Fruit fly (Drosophila melanogaster) whole organism, adult: ENCODE data around the gene CG12069.
A peak's percentile ranks its signal among the peaks of the same experiment; 100 is the strongest.

Source experiments
- CG11617 ChIP-seq: fragments of 200-800 bp; sonication (Bioruptor generic); optimal IDR thresholded peaks from 2 replicates; lab custom pipeline; 2017; ENCODE audit warnings: mild to moderate bottlenecking, missing biosample characterization, missing genetic modification reagents, missing genetic modification characterization
- CG12768 ChIP-seq: fragments of 200-800 bp; sonication (Bioruptor generic); optimal IDR thresholded peaks from 2 replicates; lab custom pipeline; 2017; ENCODE audit warnings: missing biosample characterization, missing genetic modification characterization, mild to moderate bottlenecking, moderate library complexity, missing genetic modification reagents
- CG14711 ChIP-seq: fragments of 200-800 bp; sonication (Bioruptor generic); optimal IDR thresholded peaks from 2 replicates; lab custom pipeline; 2018; ENCODE audit warnings: missing biosample characterization, mild to moderate bottlenecking, missing genetic modification characterization, moderate library complexity
- CG1620 ChIP-seq: fragments of 200-800 bp; sonication (Bioruptor generic); optimal IDR thresholded peaks from 2 replicates; lab custom pipeline; 2016; ENCODE audit warnings: missing biosample characterization, missing genetic modification characterization
- CG33017 ChIP-seq: fragments of 200-800 bp; sonication (Bioruptor generic); optimal IDR thresholded peaks from 2 replicates; lab custom pipeline; 2018; ENCODE audit warnings: missing biosample characterization, mild to moderate bottlenecking, missing genetic modification characterization, moderate library complexity
- CG5204 ChIP-seq: fragments of 200-800 bp; sonication (Bioruptor generic); optimal IDR thresholded peaks from 2 replicates; lab custom pipeline; 2016; ENCODE audit warnings: missing biosample characterization, missing genetic modification characterization
- CG7045 ChIP-seq: fragments of 200-800 bp; sonication (Bioruptor generic); optimal IDR thresholded peaks from 2 replicates; lab custom pipeline; 2017; ENCODE audit warnings: missing biosample characterization, mild to moderate bottlenecking, missing genetic modification characterization
- CG7101 ChIP-seq: fragments of 200-800 bp; sonication (Bioruptor generic); optimal IDR thresholded peaks from 2 replicates; lab custom pipeline; 2018; ENCODE audit warnings: missing biosample characterization, mild to moderate bottlenecking, missing genetic modification characterization, moderate library complexity
- Clk ChIP-seq: fragments of 200-800 bp; sonication (Bioruptor generic); optimal IDR thresholded peaks from 2 replicates; lab custom pipeline; 2017; ENCODE audit warnings: missing biosample characterization, missing genetic modification characterization
- Crg-1 ChIP-seq: fragments of 200-800 bp; sonication (Bioruptor generic); optimal IDR thresholded peaks from 2 replicates; lab custom pipeline; 2016; ENCODE audit warnings: missing biosample characterization, missing genetic modification characterization
- Hr96 ChIP-seq: fragments of 200-800 bp; sonication (Bioruptor generic); optimal IDR thresholded peaks from 2 replicates; lab custom pipeline; 2016; ENCODE audit warnings: missing biosample characterization, missing genetic modification characterization
- Mnt ChIP-seq: fragments of 200-800 bp; sonication (Bioruptor generic); optimal IDR thresholded peaks from 2 replicates; lab custom pipeline; 2016; ENCODE audit warnings: missing biosample characterization, mild to moderate bottlenecking, missing genetic modification characterization
- bab1 ChIP-seq: fragments of 200-800 bp; sonication (Bioruptor generic); optimal IDR thresholded peaks from 3 replicates; lab custom pipeline; 2019; ENCODE audit warnings: missing biosample characterization, mild to moderate bottlenecking, missing genetic modification characterization, moderate library complexity
- cic ChIP-seq: fragments of 200-800 bp; sonication (Bioruptor generic); optimal IDR thresholded peaks from 2 replicates; lab custom pipeline; 2017; ENCODE audit warnings: missing biosample characterization, mild to moderate bottlenecking, missing genetic modification characterization, moderate library complexity
- cnc ChIP-seq, 2 experiments: fragments of >200 bp; optimal IDR thresholded peaks; 2 replicates each; lab custom pipeline; 2017
- kay ChIP-seq: fragments of 200-800 bp; sonication (Bioruptor generic); peaks from one replicate; lab custom pipeline; 2016; ENCODE audit warnings: missing biosample characterization, missing genetic modification characterization, borderline replicate concordance
- ovo ChIP-seq: fragments of 200-800 bp; sonication (Bioruptor generic); optimal IDR thresholded peaks from 2 replicates; lab custom pipeline; 2016; ENCODE audit warnings: missing biosample characterization, missing genetic modification characterization
- pad ChIP-seq: fragments of 200-800 bp; sonication (Bioruptor generic); optimal IDR thresholded peaks from 3 replicates; lab custom pipeline; 2017; ENCODE audit warnings: missing biosample characterization, missing genetic modification characterization, mild to moderate bottlenecking, moderate library complexity, missing genetic modification reagents
- tj ChIP-seq: fragments of 200-800 bp; sonication (Bioruptor generic); optimal IDR thresholded peaks from 3 replicates; lab custom pipeline; 2017; ENCODE audit warnings: missing biosample characterization, mild to moderate bottlenecking, missing genetic modification characterization, moderate library complexity

Gene CG12069

dm6 chr3R:30689653-30690052 is 5.6 kb downstream of the CG12069 start:
- TF ChIP-seq CG12768 (GFP tag; lab: Kevin White, UChicago): no peak
- TF ChIP-seq Hr96 (GFP tag; lab: Kevin White, UChicago): no peak
- TF ChIP-seq ovo (GFP tag; lab: Kevin White, UChicago): no peak
- TF ChIP-seq kay (GFP tag; lab: Kevin White, UChicago): no peak
- no peak for TF ChIP-seq CG7045 (GFP tag; lab: Kevin White, UChicago)
- no peak for TF ChIP-seq CG1620 (GFP tag; lab: Kevin White, UChicago)
- TF ChIP-seq cic (GFP tag; lab: Kevin White, UChicago): no peak
- TF ChIP-seq bab1 (GFP tag; lab: Kevin White, UChicago): no peak
- TF ChIP-seq CG5204 (GFP tag; lab: Kevin White, UChicago): no peak
- no peak for TF ChIP-seq Clk (GFP tag; lab: Kevin White, UChicago)
- no peak for TF ChIP-seq cnc (optimal IDR thresholded peaks at IDR 0.05; lab: Kevin White, UChicago)
- TF ChIP-seq CG11617 (GFP tag; lab: Kevin White, UChicago): no peak
- TF ChIP-seq CG14711 (tag; lab: Kevin White, UChicago): no peak
- TF ChIP-seq CG33017 (tag; lab: Kevin White, UChicago): no peak
- TF ChIP-seq Mnt: no peak
- no peak for TF ChIP-seq Crg-1
- no peak for TF ChIP-seq tj
- TF ChIP-seq pad (GFP tag; lab: Kevin White, UChicago): no peak

dm6 chr3R:30649661-30650060 is 45.6 kb downstream of the CG12069 start, which contains the start of gene CG34433:
Gene CG34433 (plus strand): TSS chr3R:30649961.
- TF ChIP-seq kay (GFP tag; lab: Kevin White, UChicago): peak; percentile 16
- no peak for TF ChIP-seq Clk (GFP tag; lab: Kevin White, UChicago)
- TF ChIP-seq CG14711 (tag; lab: Kevin White, UChicago): no peak
- TF ChIP-seq ovo (GFP tag; lab: Kevin White, UChicago): no peak
- TF ChIP-seq CG7101 (tag; lab: Kevin White, UChicago): no peak
- TF ChIP-seq CG12768 (GFP tag; lab: Kevin White, UChicago): no peak
- no peak for TF ChIP-seq CG33017 (tag; lab: Kevin White, UChicago)

- TF ChIP-seq CG12768 (GFP tag; lab: Kevin White, UChicago) (no peak), CG14711 (tag; lab: Kevin White, UChicago) (no peak), CG7045 (GFP tag; lab: Kevin White, UChicago) (no peak), CG11617 (GFP tag; lab: Kevin White, UChicago) (no peak), bab1 (GFP tag; lab: Kevin White, UChicago) (no peak), pad (GFP tag; lab: Kevin White, UChicago) (no peak)
These were observed 46.4 kb downstream of the CG12069 start, which contains the start of gene CG34432 for dm6 chr3R:30648851-30649250. Gene CG34432 (plus strand): TSS chr3R:30649151.

dm6 chr3R:30648451-30648850 is 46.8 kb downstream of the CG12069 start, which contains the start of gene PH4alphaPV:
Gene PH4alphaPV (minus strand): TSS chr3R:30648551.
- no peak for TF ChIP-seq cic (GFP tag; lab: Kevin White, UChicago)
- TF ChIP-seq ovo (GFP tag; lab: Kevin White, UChicago): no peak
- no peak for TF ChIP-seq Hr96 (GFP tag; lab: Kevin White, UChicago)
- TF ChIP-seq CG5204 (GFP tag; lab: Kevin White, UChicago): no peak
- TF ChIP-seq CG11617 (GFP tag; lab: Kevin White, UChicago): no peak
- TF ChIP-seq CG7101 (tag; lab: Kevin White, UChicago): no peak
- TF ChIP-seq CG7045 (GFP tag; lab: Kevin White, UChicago): no peak
- TF ChIP-seq CG1620 (GFP tag; lab: Kevin White, UChicago): no peak
- TF ChIP-seq Crg-1: no peak
- no peak for TF ChIP-seq CG33017 (tag; lab: Kevin White, UChicago)

dm6 chr3R:30645780-30646179 is 49.5 kb downstream of the CG12069 start, which contains the start of gene CG31013:
Gene CG31013 (minus strand): TSS chr3R:30645880.
- TF ChIP-seq CG7101 (tag; lab: Kevin White, UChicago): no peak
- TF ChIP-seq cnc (optimal IDR thresholded peaks at IDR 0.05; lab: Kevin White, UChicago): no peak
- TF ChIP-seq CG7045 (GFP tag; lab: Kevin White, UChicago): no peak
- no peak for TF ChIP-seq pad (GFP tag; lab: Kevin White, UChicago)
- TF ChIP-seq ovo (GFP tag; lab: Kevin White, UChicago): no peak
- TF ChIP-seq tj: no peak
- no peak for TF ChIP-seq CG12768 (GFP tag; lab: Kevin White, UChicago)
- no peak for TF ChIP-seq CG14711 (tag; lab: Kevin White, UChicago)
- TF ChIP-seq bab1 (GFP tag; lab: Kevin White, UChicago): no peak
- TF ChIP-seq kay (GFP tag; lab: Kevin White, UChicago): no peak
- TF ChIP-seq Mnt: no peak
- no peak for TF ChIP-seq Crg-1
- no peak for TF ChIP-seq Clk (GFP tag; lab: Kevin White, UChicago)
- TF ChIP-seq cic (GFP tag; lab: Kevin White, UChicago): no peak
- TF ChIP-seq CG11617 (GFP tag; lab: Kevin White, UChicago): no peak
- no peak for TF ChIP-seq CG1620 (GFP tag; lab: Kevin White, UChicago)
- no peak for TF ChIP-seq Hr96 (GFP tag; lab: Kevin White, UChicago)
